Worm (Caenorhabditis elegans): ENCODE data around the gene cee-1.

DNA sequence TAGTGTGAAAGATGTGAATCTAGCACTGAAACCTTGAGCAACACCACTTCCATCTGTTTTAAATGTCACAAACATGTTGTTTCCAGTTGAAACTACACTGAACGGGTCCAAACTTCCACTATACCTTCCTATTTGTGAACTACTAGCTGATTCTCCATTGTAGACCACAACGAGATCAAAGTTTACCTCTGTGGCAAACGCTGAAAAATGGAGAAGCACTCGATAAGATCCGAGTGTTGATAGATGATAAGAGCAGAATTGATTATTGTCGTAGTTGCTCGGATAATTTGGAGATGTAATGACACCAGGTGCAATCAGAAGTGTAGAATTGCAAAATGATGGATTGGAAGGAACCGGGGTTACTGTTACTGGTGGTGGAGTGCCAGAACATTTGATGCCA, 30.5 kb upstream of the cee-1 start:
- TF ChIP-seq nhr-2 (tag; optimal IDR thresholded peaks at IDR 0.05) (no peak), unc-62 (GFP tag; optimal IDR thresholded peaks at IDR 0.05) (no peak), pha-4 (tag; optimal IDR thresholded peaks at IDR 0.05) (no peak), elt-3 (tag; optimal IDR thresholded peaks at IDR 0.05) (no peak), tbx-8 (GFP tag; optimal IDR thresholded peaks at IDR 0.05) (no peak), lsy-2 (tag; optimal IDR thresholded peaks at IDR 0.05) (no peak), nhr-12 (tag; optimal IDR thresholded peaks at IDR 0.05) (no peak), blmp-1 (tag; optimal IDR thresholded peaks at IDR 0.05) (no peak), unc-39 (tag; optimal IDR thresholded peaks at IDR 0.05) (no peak)

Data from whole organism, mixed stage, embryonic.